Fruit fly (Drosophila melanogaster): ENCODE data around the gene CG4042.
A peak's percentile ranks its signal among the peaks of the same experiment; 100 is the strongest.

The CG4042 gene

DNA sequence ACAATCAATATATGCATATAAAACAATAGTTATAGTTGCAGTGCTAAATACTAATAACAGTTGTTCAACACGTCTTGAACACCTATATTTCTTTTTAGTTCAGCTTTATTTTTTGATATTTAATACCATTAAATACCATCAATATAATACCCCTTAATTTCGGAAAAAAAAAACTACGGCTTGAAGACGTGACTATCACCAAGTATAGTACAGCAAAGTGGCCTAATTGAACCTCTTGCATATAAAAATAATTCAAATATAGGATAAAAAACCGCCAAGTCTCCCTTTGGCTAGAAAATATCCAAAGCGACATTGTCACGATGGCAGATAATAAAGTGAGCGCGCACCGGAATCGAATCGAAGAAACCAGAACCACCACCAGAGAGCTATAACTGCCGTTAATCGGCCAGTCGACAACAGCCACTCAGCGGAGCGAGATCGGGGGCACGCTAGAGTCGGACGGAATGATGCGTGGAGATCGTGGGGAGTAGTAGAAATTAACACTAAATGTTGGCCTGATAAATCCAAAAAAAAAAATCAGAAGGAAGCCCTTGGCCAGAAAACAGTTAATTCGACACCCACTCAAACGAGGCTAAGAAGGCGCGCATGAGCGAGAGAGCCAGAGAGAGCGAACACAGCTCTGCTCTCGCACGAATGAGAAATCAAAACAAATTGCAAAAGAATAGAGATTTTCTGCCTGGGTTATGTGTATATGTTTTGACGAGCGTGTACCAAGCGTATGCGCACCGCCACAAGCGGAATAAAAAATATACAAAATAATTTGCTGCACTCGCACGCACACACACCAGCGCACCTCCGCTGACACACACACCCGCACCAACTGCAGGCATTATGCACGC lies 13.7 kb upstream of the CG4042 start (continued):
- TF ChIP-seq stc (GFP tag; IDR thresholded peaks at IDR 0.05) (peak; percentile 25; the same call in 1 of the 2 replicates), sd (tag; optimal IDR thresholded peaks at IDR 0.05) (no peak), salm (tag; optimal IDR thresholded peaks at IDR 0.05) (peak; percentile 10), D (optimal IDR thresholded peaks at IDR 0.05) (no peak), D (GFP tag; optimal IDR thresholded peaks at IDR 0.05) (peak; percentile 41), CG12299 (tag; optimal IDR thresholded peaks at IDR 0.05) (peak; percentile 32), CG42726 (GFP tag; IDR thresholded peaks at IDR 0.05; ENCODE audit: partially characterized antibody) (peak; percentile 53; the same call in 1 of the 2 replicates), CG10654 (GFP tag; optimal IDR thresholded peaks at IDR 0.05) (no peak), CG1792 (GFP tag; optimal IDR thresholded peaks at IDR 0.05) (no peak), Kr (GFP tag; optimal IDR thresholded peaks at IDR 0.05) (no peak), CG9876 (GFP tag; optimal IDR thresholded peaks at IDR 0.05) (peak; percentile 15), Mrtf (GFP tag; IDR thresholded peaks at IDR 0.05) (no peak), YL-1 (GFP tag; optimal IDR thresholded peaks at IDR 0.05) (peak; percentile 9), Sry-β (GFP tag; optimal IDR thresholded peaks at IDR 0.05) (peak; percentile 100), ewg (GFP tag; optimal IDR thresholded peaks at IDR 0.05) (peak; percentile 90), jing (GFP tag; optimal IDR thresholded peaks at IDR 0.05) (no peak), dati (GFP tag; IDR thresholded peaks at IDR 0.05) (no peak), emc (GFP tag; optimal IDR thresholded peaks at IDR 0.05) (no peak), CG7357 (GFP tag; IDR thresholded peaks at IDR 0.05) (no peak), MBD-R2 (GFP tag; IDR thresholded peaks at IDR 0.05) (0 out of 2 replicates have a peak, but pooled peaks have one; percentile 35), crc (GFP tag; optimal IDR thresholded peaks at IDR 0.05) (no peak), CG10979 (tag; optimal IDR thresholded peaks at IDR 0.05) (peak; percentile 2), exex (tag; optimal IDR thresholded peaks at IDR 0.05) (peak; percentile 5), CG6689 (GFP tag; IDR thresholded peaks at IDR 0.05) (no peak), sima (GFP tag; optimal IDR thresholded peaks at IDR 0.05) (no peak), Ptx1 (GFP tag; IDR thresholded peaks at IDR 0.05) (no peak), B-H2 (GFP tag; optimal IDR thresholded peaks at IDR 0.05) (peak; percentile 32), Bgb (GFP tag; IDR thresholded peaks at IDR 0.05; ENCODE audit: partially characterized antibody) (peak; percentile 50; the same call in 1 of the 2 replicates), kah (GFP tag; optimal IDR thresholded peaks at IDR 0.05) (peak; percentile 70), Fer3 (tag; optimal IDR thresholded peaks at IDR 0.05) (no peak), CG3838 (GFP tag; optimal IDR thresholded peaks at IDR 0.05) (no peak), CG7987 (GFP tag; optimal IDR thresholded peaks at IDR 0.05) (peak; percentile 57), CG3163 (GFP tag; optimal IDR thresholded peaks at IDR 0.05) (no peak), insv (GFP tag; optimal IDR thresholded peaks at IDR 0.05) (no peak), CG2202 (tag; optimal IDR thresholded peaks at IDR 0.05) (no peak), CG32772 (GFP tag; IDR thresholded peaks at IDR 0.05) (no peak), Fer1 (GFP tag; optimal IDR thresholded peaks at IDR 0.05) (peak; percentile 51), Dp (GFP tag; optimal IDR thresholded peaks at IDR 0.05) (no peak), her (GFP tag; optimal IDR thresholded peaks at IDR 0.05) (peak; percentile 42), CG13296 (GFP tag; optimal IDR thresholded peaks at IDR 0.05) (peak; percentile 27), Tbp (GFP tag; optimal IDR thresholded peaks at IDR 0.05) (peak; percentile 83), phol (tag; optimal IDR thresholded peaks at IDR 0.05) (peak; percentile 50), org-1 (GFP tag; optimal IDR thresholded peaks at IDR 0.05) (no peak), sr (GFP tag; IDR thresholded peaks at IDR 0.05) (peak; percentile 86), Hsf (GFP tag; optimal IDR thresholded peaks at IDR 0.05) (peak; percentile 16), CG14965 (GFP tag; optimal IDR thresholded peaks at IDR 0.05; ENCODE audit: borderline replicate concordance) (no peak), hth (optimal IDR thresholded peaks at IDR 0.05) (no peak), CG7372 (GFP tag; IDR thresholded peaks at IDR 0.05) (no peak), maf-S (GFP tag; optimal IDR thresholded peaks at IDR 0.05) (no peak), HmgD (GFP tag; optimal IDR thresholded peaks at IDR 0.05) (no peak)

Measured in whole organism, embryonic.